Fruit fly (Drosophila melanogaster): Measurements from ENCODE around the gene Taf6.
A peak's percentile ranks its signal among the peaks of the same experiment; 100 is the strongest.

- peak; percentile 60 for TF ChIP-seq CG34367 (tag; optimal IDR thresholded peaks at IDR 0.05)
- peak; percentile 79 for TF ChIP-seq Snoo (tag; optimal IDR thresholded peaks at IDR 0.05)
- TF ChIP-seq CG9948 (tag; optimal IDR thresholded peaks at IDR 0.05) = peak; percentile 83
- peak; percentile 68 for TF ChIP-seq CG12605 (GFP tag; IDR thresholded peaks at IDR 0.05)
These were observed 37.1 kb upstream of the Taf6 start for dm6 chr3L:19561745-19562144.
